Fruit fly (Drosophila melanogaster) whole organism, wandering third instar larva: ENCODE results near the gene CG5103.
A peak's percentile ranks its signal among the peaks of the same experiment; 100 is the strongest.

ENCODE experiments used
- Abd-B ChIP-seq: fragments of >200 bp; optimal IDR thresholded peaks from 2 replicates; lab custom pipeline; 2017; ENCODE audit warnings: missing biosample characterization, missing genetic modification characterization
- CG32264 ChIP-seq: fragments of 200-800 bp; sonication (Bioruptor generic); optimal IDR thresholded peaks from 2 replicates; lab custom pipeline; 2016; ENCODE audit warnings: missing biosample characterization, missing genetic modification characterization
- CrebA ChIP-seq: fragments of 200-800 bp; sonication (Bioruptor generic); optimal IDR thresholded peaks from 2 replicates; lab custom pipeline; 2016; ENCODE audit warnings: missing biosample characterization, mild to moderate bottlenecking, missing genetic modification characterization, borderline replicate concordance
- Dfd ChIP-seq: fragments of >200 bp; optimal IDR thresholded peaks from 2 replicates; lab custom pipeline; 2017; ENCODE audit warnings: missing biosample characterization, missing genetic modification characterization
- Dif ChIP-seq: fragments of 200-275, 200-300 bp; sonication (Bioruptor generic); optimal IDR thresholded peaks from 2 replicates; lab custom pipeline; 2018; ENCODE audit warnings: missing biosample characterization, missing genetic modification characterization; ENCODE audit not compliant: partially characterized antibody
- GATAd ChIP-seq: sonication (Bioruptor generic); optimal IDR thresholded peaks from 2 replicates; lab custom pipeline; 2016; ENCODE audit warnings: missing biosample characterization, missing genetic modification characterization
- HLH106 ChIP-seq: fragments of 200-800 bp; optimal IDR thresholded peaks from 3 replicates; lab custom pipeline; 2019; ENCODE audit warnings: missing biosample characterization, mild to moderate bottlenecking, missing genetic modification characterization, moderate library complexity
- Hnf4 ChIP-seq: fragments of 200-800 bp; sonication (Bioruptor generic); optimal IDR thresholded peaks from 2 replicates; lab custom pipeline; 2016; ENCODE audit warnings: missing biosample characterization, mild to moderate bottlenecking, missing genetic modification characterization
- Hr78 ChIP-seq: fragments of >200 bp; optimal IDR thresholded peaks from 2 replicates; lab custom pipeline; 2017; ENCODE audit warnings: missing biosample characterization, missing genetic modification characterization
- Hr83 ChIP-seq: fragments of 200-300 bp; sonication (Bioruptor generic); optimal IDR thresholded peaks from 2 replicates; lab custom pipeline; 2016; ENCODE audit warnings: missing biosample characterization, mild to moderate bottlenecking, missing genetic modification characterization, moderate library complexity; ENCODE audit not compliant: poor library complexity, severe bottlenecking
- Jra ChIP-seq: sonication (Bioruptor generic); optimal IDR thresholded peaks from 2 replicates; lab custom pipeline; 2016; ENCODE audit warnings: missing biosample characterization, missing genetic modification characterization
- Mio ChIP-seq: sonication (Bioruptor generic); optimal IDR thresholded peaks from 2 replicates; lab custom pipeline; 2016; ENCODE audit warnings: missing biosample characterization, missing genetic modification characterization
- Myc ChIP-seq: fragments of >200 bp; optimal IDR thresholded peaks from 2 replicates; lab custom pipeline; 2017
- OdsH ChIP-seq: fragments of 200-800 bp; sonication (Bioruptor generic); optimal IDR thresholded peaks from 2 replicates; lab custom pipeline; 2016; ENCODE audit warnings: missing biosample characterization, mild to moderate bottlenecking, missing genetic modification characterization
- Sp1 ChIP-seq: fragments of 200-800 bp; sonication (Bioruptor generic); optimal IDR thresholded peaks from 3 replicates; lab custom pipeline; 2019; ENCODE audit warnings: missing biosample characterization, mild to moderate bottlenecking, missing genetic modification characterization, moderate library complexity
- Vsx2 ChIP-seq: fragments of 200-300, 225-300 bp; sonication (Bioruptor generic); optimal IDR thresholded peaks from 2 replicates; lab custom pipeline; 2018; ENCODE audit warnings: missing biosample characterization, missing genetic modification characterization; ENCODE audit not compliant: partially characterized antibody
- br ChIP-seq: fragments of 200-800 bp; sonication (Bioruptor generic); optimal IDR thresholded peaks from 2 replicates; lab custom pipeline; 2016; ENCODE audit warnings: missing biosample characterization, missing genetic modification characterization
- brk ChIP-seq: fragments of 200-800 bp; sonication (Bioruptor generic); optimal IDR thresholded peaks from 2 replicates; lab custom pipeline; 2016; ENCODE audit warnings: missing biosample characterization, mild to moderate bottlenecking, missing genetic modification characterization
- dl ChIP-seq, 2 experiments: fragments of 175-275, 200-275 bp in 1 of 2; fragments of 200-275 bp in 1 of 2; sonication (Bioruptor generic); optimal IDR thresholded peaks; lab custom pipeline; 2018; ENCODE audit warnings: mild to moderate bottlenecking in 2 of 2, missing biosample characterization in 2 of 2, missing genetic modification characterization in 2 of 2, moderate library complexity in 2 of 2; ENCODE audit not compliant: partially characterized antibody in 2 of 2, insufficient read depth in 1 of 2
- dmrt93B ChIP-seq: fragments of 200-800 bp; sonication (Bioruptor generic); optimal IDR thresholded peaks from 2 replicates; lab custom pipeline; 2018; ENCODE audit warnings: missing biosample characterization, mild to moderate bottlenecking, missing genetic modification characterization
- dsf ChIP-seq: sonication (Bioruptor generic); optimal IDR thresholded peaks from 2 replicates; lab custom pipeline; 2016; ENCODE audit warnings: missing biosample characterization, missing genetic modification characterization, borderline replicate concordance
- ey ChIP-seq: fragments of 200-800 bp; sonication (Bioruptor generic); optimal IDR thresholded peaks from 2 replicates; lab custom pipeline; 2016; ENCODE audit warnings: missing biosample characterization, missing genetic modification characterization
- foxo ChIP-seq, 2 experiments: fragments of 200-800 bp; sonication (Bioruptor generic); optimal IDR thresholded peaks; 2 replicates in 1 of 2; 3 replicates in 1 of 2; lab custom pipeline; 2016 to 2017; ENCODE audit warnings: missing biosample characterization in 2 of 2, missing genetic modification characterization in 2 of 2
- fru ChIP-seq: fragments of 200-800 bp; sonication (Bioruptor generic); optimal IDR thresholded peaks from 3 replicates; lab custom pipeline; 2016; ENCODE audit warnings: missing biosample characterization, mild to moderate bottlenecking, missing genetic modification characterization
- h ChIP-seq: fragments of 200-800 bp; sonication (Bioruptor generic); optimal IDR thresholded peaks from 3 replicates; lab custom pipeline; 2016; ENCODE audit warnings: missing biosample characterization, mild to moderate bottlenecking, missing genetic modification characterization
- jim ChIP-seq: fragments of 175-275, 200-325 bp; sonication (Bioruptor generic); optimal IDR thresholded peaks from 2 replicates; lab custom pipeline; 2016; ENCODE audit warnings: missing biosample characterization, mild to moderate bottlenecking, missing genetic modification characterization
- lola ChIP-seq: fragments of >200 bp; optimal IDR thresholded peaks from 2 replicates; lab custom pipeline; 2017; ENCODE audit warnings: missing biosample characterization, missing genetic modification characterization
- psq ChIP-seq: fragments of 200-800 bp; sonication (Bioruptor generic); optimal IDR thresholded peaks from 3 replicates; lab custom pipeline; 2017; ENCODE audit warnings: missing biosample characterization, mild to moderate bottlenecking, missing genetic modification characterization, moderate library complexity
- rgr ChIP-seq: fragments of 200-800 bp; sonication (Bioruptor generic); optimal IDR thresholded peaks from 3 replicates; lab custom pipeline; 2016; ENCODE audit warnings: missing biosample characterization, mild to moderate bottlenecking, missing genetic modification characterization
- sv ChIP-seq: fragments of 200-800 bp; sonication (Bioruptor generic); optimal IDR thresholded peaks from 3 replicates; lab custom pipeline; 2016; ENCODE audit warnings: missing biosample characterization, missing genetic modification characterization
- tai ChIP-seq: sonication (Bioruptor generic); optimal IDR thresholded peaks from 2 replicates; lab custom pipeline; 2016; ENCODE audit warnings: missing biosample characterization, missing genetic modification characterization
- usp ChIP-seq: fragments of >200 bp; optimal IDR thresholded peaks from 2 replicates; lab custom pipeline; 2017; ENCODE audit warnings: missing biosample characterization, missing genetic modification characterization
- woc ChIP-seq: sonication (Bioruptor generic); optimal IDR thresholded peaks from 2 replicates; lab custom pipeline; 2016; ENCODE audit warnings: missing biosample characterization, mild to moderate bottlenecking, missing genetic modification characterization

The CG5103 gene

dm6 chr3L:18289993-18290727, 3.9 kb downstream of the CG5103 start:
- TF ChIP-seq Dfd (GFP tag; lab: Kevin White, UChicago) (no peak), GATAd (no peak), Jra (GFP tag; lab: Kevin White, UChicago) (no peak), Vsx2 (no peak), fru (GFP tag; lab: Kevin White, UChicago) (no peak), dl (GFP tag; optimal IDR thresholded peaks at IDR 0.05; lab: Kevin White, UChicago; ENCODE audit: insufficient read depth in 1 of 2, partially characterized antibody in 2 of 2) (no peak), woc (GFP tag; lab: Kevin White, UChicago) (no peak), Dif (GFP tag; lab: Kevin White, UChicago) (no peak), lola (GFP tag; lab: Kevin White, UChicago) (no peak), Abd-B (GFP tag; lab: Kevin White, UChicago) (no peak), OdsH (GFP tag; lab: Kevin White, UChicago) (no peak), Mio (GFP tag; lab: Kevin White, UChicago) (no peak), Myc (lab: Kevin White, UChicago) (no peak), psq (GFP tag; lab: Kevin White, UChicago) (no peak), brk (GFP tag; lab: Kevin White, UChicago) (no peak), dmrt93B (no peak), usp (GFP tag; lab: Kevin White, UChicago) (no peak), jim (no peak), HLH106 (tag; lab: Kevin White, UChicago) (no peak), Sp1 (GFP tag; lab: Kevin White, UChicago) (no peak)

- no peak for TF ChIP-seq dsf (GFP tag; lab: Kevin White, UChicago)
- TF ChIP-seq br (GFP tag; lab: Kevin White, UChicago) = peak; percentile 12
- peak; percentile 42 for TF ChIP-seq ey (GFP tag; lab: Kevin White, UChicago)
- TF ChIP-seq h = peak; percentile 41
- TF ChIP-seq tai (GFP tag; lab: Kevin White, UChicago) = no peak
- TF ChIP-seq OdsH (GFP tag; lab: Kevin White, UChicago) = peak; percentile 21
- peak; percentile 14 for TF ChIP-seq psq (GFP tag; lab: Kevin White, UChicago)
- TF ChIP-seq Vsx2 = no peak
- peak; percentile 86 for TF ChIP-seq sv
- TF ChIP-seq dmrt93B = peak; percentile 9
- TF ChIP-seq Dif (GFP tag; lab: Kevin White, UChicago) = no peak
- TF ChIP-seq fru (GFP tag; lab: Kevin White, UChicago) = peak; percentile 27
- peak; percentile 36 for TF ChIP-seq HLH106 (tag; lab: Kevin White, UChicago)
- TF ChIP-seq rgr (GFP tag; lab: Kevin White, UChicago) = peak; percentile 11
- TF ChIP-seq Hr83 (GFP tag; lab: Kevin White, UChicago) = no peak
- TF ChIP-seq foxo (GFP tag; optimal IDR thresholded peaks at IDR 0.05; lab: Kevin White, UChicago) = peak in 1 of 2 experiments; percentile 51
- TF ChIP-seq woc (GFP tag; lab: Kevin White, UChicago) = peak; percentile 12
- no peak for TF ChIP-seq Dfd (GFP tag; lab: Kevin White, UChicago)
Observed at dm6 chr3L:18281236-18281635, 12.8 kb downstream of the CG5103 start.

dm6 chr3L:18276602-18277001, 17.5 kb downstream of the CG5103 start:
- no peak for TF ChIP-seq Dif (GFP tag; lab: Kevin White, UChicago)
- no peak for TF ChIP-seq Hnf4 (GFP tag; lab: Kevin White, UChicago)
- TF ChIP-seq GATAd = no peak
- no peak for TF ChIP-seq psq (GFP tag; lab: Kevin White, UChicago)
- TF ChIP-seq Sp1 (GFP tag; lab: Kevin White, UChicago) = no peak
- no peak for TF ChIP-seq Vsx2
- TF ChIP-seq dmrt93B = no peak
- TF ChIP-seq Hr78 = no peak
- no peak for TF ChIP-seq ey (GFP tag; lab: Kevin White, UChicago)
- no peak for TF ChIP-seq HLH106 (tag; lab: Kevin White, UChicago)
- no peak for TF ChIP-seq CrebA (GFP tag; lab: Kevin White, UChicago)
- TF ChIP-seq OdsH (GFP tag; lab: Kevin White, UChicago) = no peak
- no peak for TF ChIP-seq brk (GFP tag; lab: Kevin White, UChicago)
- no peak for TF ChIP-seq sv
- TF ChIP-seq CG32264 = no peak
- TF ChIP-seq fru (GFP tag; lab: Kevin White, UChicago) = no peak
